Worm (Caenorhabditis elegans) whole organism, L4/young adult: ENCODE results near the gene C31H2.4.

Experiments used
- W03F9.2 ChIP-seq: fragments of 150-350 bp; optimal IDR thresholded peaks from 2 replicates; lab custom pipeline; 2014; ENCODE audit warnings: missing biosample characterization, missing genetic modification characterization
- him-1 ChIP-seq: sonication (generic microtip); optimal IDR thresholded peaks from 2 replicates; lab custom pipeline; 2016; ENCODE audit warnings: missing genotype, missing genetic modification reagents, missing genetic modification characterization, missing compliant biosample characterization

ce11 chrX:5152931-5153330 is 6.5 kb downstream of the C31H2.4 start:
- TF ChIP-seq him-1 (tag; lab: Kevin White, UChicago) (no peak), W03F9.2 (tag; lab: Kevin White, UChicago) (no peak)
